Worm (Caenorhabditis elegans): ENCODE results near the gene epi-1.

ce11 chrIV:10628724-10629123, 37.9 kb upstream of the epi-1 start, which contains the start of gene R09H10.5:
- no peak for TF ChIP-seq ama-1 (optimal IDR thresholded peaks at IDR 0.05)
- TF ChIP-seq elt-2 (tag; optimal IDR thresholded peaks at IDR 0.05), result peak; percentile 80
- TF ChIP-seq nhr-11 (tag; optimal IDR thresholded peaks at IDR 0.05), result no peak
- TF ChIP-seq hmg-11 (tag; optimal IDR thresholded peaks at IDR 0.05), result no peak
- no peak for TF ChIP-seq elt-1 (tag; optimal IDR thresholded peaks at IDR 0.05)
- no peak for TF ChIP-seq fos-1 (tag; optimal IDR thresholded peaks at IDR 0.05)
- TF ChIP-seq ceh-28 (tag; optimal IDR thresholded peaks at IDR 0.05), result no peak
- TF ChIP-seq lsy-12 (tag; optimal IDR thresholded peaks at IDR 0.05), result no peak
- TF ChIP-seq unc-39 (tag; optimal IDR thresholded peaks at IDR 0.05), result no peak
- no peak for TF ChIP-seq elt-3 (tag; optimal IDR thresholded peaks at IDR 0.05)
- TF ChIP-seq nhr-76 (tag; optimal IDR thresholded peaks at IDR 0.05), result no peak
- TF ChIP-seq ceh-16 (tag; optimal IDR thresholded peaks at IDR 0.05), result no peak
